Fruit fly (Drosophila melanogaster): ENCODE measurements around the gene Sas10.

Gene Sas10

DNA sequence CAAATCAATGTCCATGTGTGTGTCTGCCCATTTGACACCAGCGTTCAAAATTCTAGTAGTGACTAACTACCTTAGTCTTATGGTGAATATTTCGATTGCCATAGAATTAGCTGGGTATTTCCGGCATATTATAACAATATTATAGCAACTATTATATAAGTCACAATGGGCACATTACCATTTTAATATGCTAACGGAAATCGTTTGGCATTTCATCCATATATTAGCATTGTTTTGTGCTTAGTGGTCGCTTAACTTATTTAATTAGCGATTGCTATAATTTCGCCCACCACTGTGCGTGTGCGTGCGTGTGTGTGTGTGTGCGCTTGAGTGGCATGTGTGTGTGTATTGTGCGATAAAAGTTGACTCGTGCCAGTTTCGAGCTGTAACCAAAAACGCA lies 19.5 kb downstream of the Sas10 start (continued):
- TF ChIP-seq jigr1 (GFP tag; IDR thresholded peaks at IDR 0.05) (no peak), pfk (GFP tag; optimal IDR thresholded peaks at IDR 0.05) (no peak), toy (GFP tag; IDR thresholded peaks at IDR 0.05) (no peak), HLH3B (GFP tag; IDR thresholded peaks at IDR 0.05) (0 out of 2 replicates have a peak, but pooled peaks have one; percentile 38), dysf (GFP tag; IDR thresholded peaks at IDR 0.05) (peak; percentile 62), CG6765 (GFP tag; optimal IDR thresholded peaks at IDR 0.05) (peak; percentile 13), CG11504 (tag; optimal IDR thresholded peaks at IDR 0.05) (peak; percentile 71), sens (GFP tag) (no peak), tll (GFP tag; optimal IDR thresholded peaks at IDR 0.05) (no peak), CG34376 (GFP tag; optimal IDR thresholded peaks at IDR 0.05) (peak; percentile 36), Ada2b (GFP tag; IDR thresholded peaks at IDR 0.05) (peak; percentile 7; the same call in 1 of the 2 replicates), disco-r (GFP tag; optimal IDR thresholded peaks at IDR 0.05) (no peak), CG6654 (GFP tag; optimal IDR thresholded peaks at IDR 0.05) (no peak), CG1603 (tag; optimal IDR thresholded peaks at IDR 0.05) (peak; percentile 41), maf-S (GFP tag; optimal IDR thresholded peaks at IDR 0.05) (no peak), hth (optimal IDR thresholded peaks at IDR 0.05) (no peak), Med (GFP tag) (peak; percentile 73), tx (GFP tag; optimal IDR thresholded peaks at IDR 0.05) (no peak), CG12236 (GFP tag; optimal IDR thresholded peaks at IDR 0.05) (no peak), lab (GFP tag; optimal IDR thresholded peaks at IDR 0.05) (peak; percentile 70), fd3F (GFP tag; optimal IDR thresholded peaks at IDR 0.05) (peak; percentile 27), NK7.1 (GFP tag; optimal IDR thresholded peaks at IDR 0.05) (no peak), CG30403 (GFP tag; optimal IDR thresholded peaks at IDR 0.05) (peak; percentile 29), ind (GFP tag; optimal IDR thresholded peaks at IDR 0.05) (peak; percentile 36), NFAT (GFP tag; IDR thresholded peaks at IDR 0.05) (no peak), tio (GFP tag; optimal IDR thresholded peaks at IDR 0.05) (no peak), klu (GFP tag; IDR thresholded peaks at IDR 0.05) (no peak), CG1233 (GFP tag; optimal IDR thresholded peaks at IDR 0.05) (peak; percentile 40), CG4820 (GFP tag; optimal IDR thresholded peaks at IDR 0.05) (no peak), CoRest (tag; optimal IDR thresholded peaks at IDR 0.05) (peak; percentile 49), grau (tag; optimal IDR thresholded peaks at IDR 0.05) (peak; percentile 64), zen (tag; optimal IDR thresholded peaks at IDR 0.05) (no peak), BtbVII (GFP tag; optimal IDR thresholded peaks at IDR 0.05) (peak; percentile 32), z (GFP tag; IDR thresholded peaks at IDR 0.05) (no peak), pita (GFP tag; optimal IDR thresholded peaks at IDR 0.05) (no peak), Nf-YA (GFP tag; IDR thresholded peaks at IDR 0.05) (no peak), H2.0 (GFP tag; IDR thresholded peaks at IDR 0.05) (no peak), CG42726 (GFP tag; IDR thresholded peaks at IDR 0.05; ENCODE audit: partially characterized antibody) (no peak), Poxn (GFP tag; IDR thresholded peaks at IDR 0.05) (no peak), Dp (GFP tag; optimal IDR thresholded peaks at IDR 0.05) (no peak), Tbp (GFP tag; optimal IDR thresholded peaks at IDR 0.05) (no peak), Elba2 (GFP tag; optimal IDR thresholded peaks at IDR 0.05) (no peak), gce (GFP tag; IDR thresholded peaks at IDR 0.05) (no peak), lola (GFP tag; optimal IDR thresholded peaks at IDR 0.05) (no peak), insv (GFP tag; optimal IDR thresholded peaks at IDR 0.05) (no peak), Hsf (GFP tag; optimal IDR thresholded peaks at IDR 0.05) (peak; percentile 2), B-H2 (GFP tag; optimal IDR thresholded peaks at IDR 0.05) (peak; percentile 27), dmrt99B (tag; optimal IDR thresholded peaks at IDR 0.05) (peak; percentile 61), CG12071 (GFP tag; optimal IDR thresholded peaks at IDR 0.05) (peak; percentile 34), CG10979 (tag; optimal IDR thresholded peaks at IDR 0.05) (no peak), ab (GFP tag; optimal IDR thresholded peaks at IDR 0.05) (no peak), Dip2 (GFP tag; IDR thresholded peaks at IDR 0.05) (no peak)

Measured in whole organism, embryonic.